Fruit fly (Drosophila melanogaster) whole organism, embryonic: Measurements from ENCODE around the gene CG44005.

Experiments used
- Atf3 ChIP-seq: fragments of 200-800 bp; sonication (Bioruptor generic); optimal IDR thresholded peaks from 3 replicates; lab custom pipeline; 2016; ENCODE audit warnings: missing biosample characterization, missing genetic modification characterization
- Blimp-1 ChIP-seq: fragments of 200-800 bp; sonication (Bioruptor generic); optimal IDR thresholded peaks from 3 replicates; lab custom pipeline; 2018; ENCODE audit warnings: missing biosample characterization, missing genetic modification characterization, mild to moderate bottlenecking, moderate library complexity, missing genetic modification reagents
- CG10147 ChIP-seq: fragments of 200-800 bp; sonication (Bioruptor generic); optimal IDR thresholded peaks from 2 replicates; lab custom pipeline; 2019; ENCODE audit warnings: missing biosample characterization, mild to moderate bottlenecking, missing genetic modification characterization, moderate library complexity
- CG1024 ChIP-seq: fragments of 200-800 bp; sonication (Bioruptor generic); IDR thresholded peaks from 2 replicates; pipeline ENCODE4 v1.3.6; 2022; ENCODE audit warnings: missing biosample characterization, missing genetic modification characterization
- CG10366 ChIP-seq: fragments of 200-800 bp; sonication (Bioruptor generic); IDR thresholded peaks from 2 replicates; pipeline ENCODE4 v1.3.6; 2022; ENCODE audit warnings: missing biosample characterization, missing genetic modification characterization
- CG11247 ChIP-seq: fragments of 200-800 bp; sonication (Bioruptor generic); IDR thresholded peaks from 2 replicates; pipeline ENCODE4 v1.3.6; 2022; ENCODE audit warnings: missing biosample characterization, missing genetic modification characterization
- CG12104 ChIP-seq: fragments of 200-800 bp; sonication (Bioruptor generic); optimal IDR thresholded peaks from 3 replicates; lab custom pipeline; 2016; ENCODE audit warnings: missing biosample characterization, missing genetic modification characterization
- CG15601 ChIP-seq: fragments of 200-800 bp; sonication (Bioruptor generic); optimal IDR thresholded peaks from 3 replicates; lab custom pipeline; 2019; ENCODE audit warnings: missing biosample characterization, mild to moderate bottlenecking, missing genetic modification characterization, moderate library complexity
- CG18599 ChIP-seq: fragments of 200-800 bp; sonication (Bioruptor generic); optimal IDR thresholded peaks from 3 replicates; lab custom pipeline; 2017; ENCODE audit warnings: missing biosample characterization, missing genetic modification characterization, mild to moderate bottlenecking, moderate library complexity, missing genetic modification reagents
- CG2202 ChIP-seq: fragments of 200-800 bp; sonication (Bioruptor generic); optimal IDR thresholded peaks from 2 replicates; lab custom pipeline; 2018; ENCODE audit warnings: missing biosample characterization, mild to moderate bottlenecking, missing genetic modification characterization
- CG32532 ChIP-seq: fragments of 200-800 bp; sonication (Bioruptor generic); IDR thresholded peaks from 2 replicates; pipeline ENCODE4 v1.3.6; 2022; ENCODE audit warnings: missing biosample characterization, missing genetic modification characterization
- CG3407 ChIP-seq: fragments of 200-800 bp; sonication (Bioruptor generic); optimal IDR thresholded peaks from 2 replicates; lab custom pipeline; 2018; ENCODE audit warnings: missing biosample characterization, mild to moderate bottlenecking, missing genetic modification characterization
- CG6272 ChIP-seq: fragments of 200-800 bp; sonication (Bioruptor generic); IDR thresholded peaks from 2 replicates; pipeline ENCODE4 v1.3.6; 2022; ENCODE audit warnings: missing biosample characterization, missing genetic modification characterization
- CG6689 ChIP-seq: fragments of 200-800 bp; sonication (Bioruptor generic); IDR thresholded peaks from 2 replicates; pipeline ENCODE4 v1.3.6; 2022; ENCODE audit warnings: missing biosample characterization, missing genetic modification characterization
- CG6854 ChIP-seq: fragments of 200-800 bp; sonication (Bioruptor generic); optimal IDR thresholded peaks from 3 replicates; lab custom pipeline; 2017; ENCODE audit warnings: missing biosample characterization, mild to moderate bottlenecking, missing genetic modification characterization
- CG9437 ChIP-seq: fragments of 200-800 bp; sonication (Bioruptor generic); optimal IDR thresholded peaks from 2 replicates; lab custom pipeline; 2018; ENCODE audit warnings: missing biosample characterization, mild to moderate bottlenecking, missing genetic modification characterization
- Chrac-16 ChIP-seq: fragments of 200-800 bp; sonication (Bioruptor generic); optimal IDR thresholded peaks from 3 replicates; lab custom pipeline; 2016; ENCODE audit warnings: missing biosample characterization, missing genetic modification characterization
- CoRest ChIP-seq: fragments of 200-800 bp; sonication (Bioruptor generic); optimal IDR thresholded peaks from 3 replicates; lab custom pipeline; 2018; ENCODE audit warnings: missing biosample characterization, mild to moderate bottlenecking, missing genetic modification characterization, moderate library complexity
- D19A ChIP-seq: fragments of 200-800 bp; optimal IDR thresholded peaks from 3 replicates; lab custom pipeline; 2019; ENCODE audit warnings: missing biosample characterization, mild to moderate bottlenecking, missing genetic modification characterization, moderate library complexity
- Dek ChIP-seq: fragments of 200-800 bp; sonication (Bioruptor generic); optimal IDR thresholded peaks from 3 replicates; lab custom pipeline; 2019; ENCODE audit warnings: missing biosample characterization, mild to moderate bottlenecking, missing genetic modification characterization, moderate library complexity
- Fer1 ChIP-seq: fragments of 200-800 bp; sonication (Bioruptor generic); optimal IDR thresholded peaks from 2 replicates; lab custom pipeline; 2017; ENCODE audit warnings: missing biosample characterization, mild to moderate bottlenecking, missing genetic modification characterization
- HLH3B ChIP-seq: fragments of 200-800 bp; sonication (Bioruptor generic); IDR thresholded peaks from 2 replicates; pipeline ENCODE4 v1.3.6; 2022; ENCODE audit warnings: missing biosample characterization, missing genetic modification characterization
- Hey ChIP-seq: fragments of 200-800 bp; sonication (Bioruptor generic); optimal IDR thresholded peaks from 3 replicates; lab custom pipeline; 2018; ENCODE audit warnings: missing biosample characterization, mild to moderate bottlenecking, missing genetic modification characterization
- NFAT ChIP-seq: fragments of 200-800 bp; sonication (Bioruptor generic); IDR thresholded peaks from 2 replicates; pipeline ENCODE4 v1.3.6; 2022; ENCODE audit warnings: missing biosample characterization, missing genetic modification characterization
- Nf-YA ChIP-seq: fragments of 200-800 bp; sonication (Bioruptor generic); IDR thresholded peaks from 2 replicates; pipeline ENCODE4 v1.3.6; 2022; ENCODE audit warnings: missing biosample characterization, missing genetic modification characterization
- Poxn ChIP-seq: fragments of 200-800 bp; sonication (Bioruptor generic); IDR thresholded peaks from 2 replicates; pipeline ENCODE4 v1.3.6; 2022; ENCODE audit warnings: missing biosample characterization, missing genetic modification characterization
- Side ChIP-seq: fragments of 200-800 bp; sonication (Bioruptor generic); optimal IDR thresholded peaks from 2 replicates; lab custom pipeline; 2016; ENCODE audit warnings: missing biosample characterization, missing genetic modification characterization
- Trl ChIP-seq, 3 experiments: fragments of >200 bp in 2 of 3; fragments of 200-800 bp in 1 of 3; sonication (Bioruptor generic) in 1 of 3; optimal IDR thresholded peaks; 2 replicates in 1 of 3; 3 replicates in 2 of 3; lab custom pipeline; 2016 to 2017; ENCODE audit warnings: missing biosample characterization in 1 of 3, missing genetic modification characterization in 1 of 3
- ash1 ChIP-seq: fragments of 200-800 bp; sonication (Bioruptor generic); optimal IDR thresholded peaks from 2 replicates; lab custom pipeline; 2018; ENCODE audit warnings: missing biosample characterization, mild to moderate bottlenecking, missing genetic modification characterization
- az2 ChIP-seq: fragments of 200-800 bp; sonication (Bioruptor generic); optimal IDR thresholded peaks from 3 replicates; lab custom pipeline; 2016; ENCODE audit warnings: missing biosample characterization, missing genetic modification characterization
- bsh ChIP-seq, 2 experiments: fragments of 200-800 bp; sonication (Bioruptor generic); optimal IDR thresholded peaks; 2 replicates each; lab custom pipeline; 2017 to 2018; ENCODE audit warnings: mild to moderate bottlenecking in 2 of 2, missing biosample characterization in 2 of 2, missing genetic modification characterization in 2 of 2, moderate library complexity in 1 of 2
- cas ChIP-seq: fragments of 200-800 bp; sonication (Bioruptor generic); IDR thresholded peaks from 2 replicates; pipeline ENCODE4 v1.3.6; 2022; ENCODE audit warnings: missing biosample characterization, missing genetic modification characterization
- cato ChIP-seq: fragments of 200-800 bp; sonication (Bioruptor generic); optimal IDR thresholded peaks from 2 replicates; lab custom pipeline; 2016; ENCODE audit warnings: missing biosample characterization, missing genetic modification characterization, borderline replicate concordance
- chif ChIP-seq, 2 experiments: fragments of 200-800 bp; sonication (Bioruptor generic); optimal IDR thresholded peaks; 3 replicates each; lab custom pipeline; 2016; ENCODE audit warnings: missing biosample characterization in 2 of 2, missing genetic modification characterization in 2 of 2
- cwo ChIP-seq: fragments of 200-800 bp; sonication (Bioruptor generic); optimal IDR thresholded peaks from 3 replicates; lab custom pipeline; 2017; ENCODE audit warnings: missing biosample characterization, missing genetic modification characterization, mild to moderate bottlenecking, moderate library complexity, missing genetic modification reagents
- exex ChIP-seq: fragments of 200-800 bp; sonication (Bioruptor generic); optimal IDR thresholded peaks from 4 replicates; lab custom pipeline; 2018; ENCODE audit warnings: missing biosample characterization, mild to moderate bottlenecking, missing genetic modification characterization, moderate library complexity
- fd96Cb ChIP-seq: fragments of 200-800 bp; sonication (Bioruptor generic); optimal IDR thresholded peaks from 2 replicates; lab custom pipeline; 2018; ENCODE audit warnings: missing biosample characterization, mild to moderate bottlenecking, missing genetic modification characterization, moderate library complexity
- gce ChIP-seq: fragments of 200-800 bp; sonication (Bioruptor generic); IDR thresholded peaks from 3 replicates; pipeline ENCODE4 v1.3.6; 2022; ENCODE audit warnings: missing biosample characterization, missing genetic modification characterization
- lola ChIP-seq, 3 experiments: fragments of >200 bp in 2 of 3; fragments of 200-800 bp in 1 of 3; sonication (Bioruptor generic) in 1 of 3; optimal IDR thresholded peaks; 2 replicates each; lab custom pipeline; 2017 to 2019; ENCODE audit warnings: missing biosample characterization in 3 of 3, missing genetic modification characterization in 3 of 3, mild to moderate bottlenecking in 1 of 3, moderate library complexity in 1 of 3
- mam ChIP-seq: fragments of 200-800 bp; sonication (Bioruptor generic); optimal IDR thresholded peaks from 3 replicates; lab custom pipeline; 2016; ENCODE audit warnings: missing biosample characterization, missing genetic modification characterization
- schlank ChIP-seq: fragments of 200-800 bp; sonication (Bioruptor generic); optimal IDR thresholded peaks from 2 replicates; lab custom pipeline; 2018; ENCODE audit warnings: missing biosample characterization, mild to moderate bottlenecking, missing genetic modification characterization
- stc ChIP-seq: fragments of 200-800 bp; sonication (Bioruptor generic); IDR thresholded peaks from 2 replicates; pipeline ENCODE4 v1.3.6; 2022; ENCODE audit warnings: missing biosample characterization, missing genetic modification characterization
- stwl ChIP-seq: fragments of 200-800 bp; sonication (Bioruptor generic); optimal IDR thresholded peaks from 3 replicates; lab custom pipeline; 2018; ENCODE audit warnings: missing biosample characterization, mild to moderate bottlenecking, missing genetic modification characterization, moderate library complexity
- sug ChIP-seq: fragments of 200-800 bp; optimal IDR thresholded peaks from 2 replicates; lab custom pipeline; 2019; ENCODE audit warnings: missing biosample characterization, mild to moderate bottlenecking, missing genetic modification characterization, moderate library complexity

The CG44005 gene

dm6 chr3L:18077649-18078417, 5.9 kb upstream of the CG44005 start (continued):
- TF ChIP-seq CG10366 (GFP tag; lab: Robert Waterston, UW) (no peak), CG3407 (GFP tag; lab: Kevin White, UChicago) (peak; percentile 30), CG15601 (tag; lab: Kevin White, UChicago) (peak; percentile 10), CG32532 (GFP tag; lab: Robert Waterston, UW) (no peak), CG11247 (GFP tag; lab: Robert Waterston, UW) (no peak), CG9437 (GFP tag; lab: Kevin White, UChicago) (peak; percentile 28), Fer1 (GFP tag; lab: Kevin White, UChicago) (no peak), fd96Cb (tag; lab: Kevin White, UChicago) (peak; percentile 47), lola (GFP tag; optimal IDR thresholded peaks at IDR 0.05; lab: Kevin White, UChicago) (peak in 1 of 3 experiments; percentile 49), Trl (optimal IDR thresholded peaks at IDR 0.05; lab: Kevin White, UChicago) (peak; percentile 3 to 41), Trl (GFP tag; optimal IDR thresholded peaks at IDR 0.05; lab: Kevin White, UChicago) (no peak), CG10147 (GFP tag; lab: Kevin White, UChicago) (peak; percentile 33), az2 (peak; percentile 26), Chrac-16 (GFP tag; lab: Kevin White, UChicago) (peak; percentile 26), Nf-YA (GFP tag; lab: Robert Waterston, UW) (no peak), schlank (tag; lab: Kevin White, UChicago) (no peak), D19A (tag; lab: Kevin White, UChicago) (peak; percentile 92), CoRest (tag; lab: Kevin White, UChicago) (peak; percentile 30), cato (no peak), Dek (tag; lab: Kevin White, UChicago) (no peak), CG18599 (GFP tag; lab: Kevin White, UChicago) (peak; percentile 25)

- no peak for TF ChIP-seq Atf3
- TF ChIP-seq CG2202 (tag; lab: Kevin White, UChicago) = no peak
- no peak for TF ChIP-seq CG12104 (GFP tag; lab: Kevin White, UChicago)
- TF ChIP-seq NFAT (GFP tag; lab: Robert Waterston, UW) = no peak
- TF ChIP-seq bsh (GFP tag; optimal IDR thresholded peaks at IDR 0.05; lab: Kevin White, UChicago) = peak in 1 of 2 experiments; percentile 22
- peak; percentile 73 for TF ChIP-seq Blimp-1 (GFP tag; lab: Kevin White, UChicago)
- peak; percentile 20 for TF ChIP-seq stwl
- TF ChIP-seq CG6272 = no peak
These were observed 4.7 kb upstream of the CG44005 start for dm6 chr3L:18076649-18077048.

- no peak for TF ChIP-seq mam (GFP tag; lab: Kevin White, UChicago)
- TF ChIP-seq CG6854 (GFP tag; lab: Kevin White, UChicago) = no peak
- no peak for TF ChIP-seq stc (GFP tag; lab: Robert Waterston, UW)
- TF ChIP-seq CG1024 (GFP tag; lab: Robert Waterston, UW) = no peak
- TF ChIP-seq Poxn (GFP tag; lab: Robert Waterston, UW) = no peak
- TF ChIP-seq Side (GFP tag; lab: Kevin White, UChicago) = no peak
- TF ChIP-seq sug (tag; lab: Kevin White, UChicago) = no peak
- TF ChIP-seq cwo (GFP tag; lab: Kevin White, UChicago) = no peak
- TF ChIP-seq ash1 (GFP tag; lab: Kevin White, UChicago) = no peak
- no peak for TF ChIP-seq cas (GFP tag; lab: Robert Waterston, UW)
- TF ChIP-seq gce = no peak
- no peak for TF ChIP-seq exex
- TF ChIP-seq Hey (tag; lab: Kevin White, UChicago) = no peak
- TF ChIP-seq chif (GFP tag; optimal IDR thresholded peaks at IDR 0.05; lab: Kevin White, UChicago) = no peak
- TF ChIP-seq CG6689 (GFP tag; lab: Robert Waterston, UW) = no peak
- no peak for TF ChIP-seq HLH3B (GFP tag; lab: Robert Waterston, UW)
These were observed 3.9 kb upstream of the CG44005 start for dm6 chr3L:18075853-18076252.
